Worm (Caenorhabditis elegans): ENCODE data around the gene sri-78.

DNA sequence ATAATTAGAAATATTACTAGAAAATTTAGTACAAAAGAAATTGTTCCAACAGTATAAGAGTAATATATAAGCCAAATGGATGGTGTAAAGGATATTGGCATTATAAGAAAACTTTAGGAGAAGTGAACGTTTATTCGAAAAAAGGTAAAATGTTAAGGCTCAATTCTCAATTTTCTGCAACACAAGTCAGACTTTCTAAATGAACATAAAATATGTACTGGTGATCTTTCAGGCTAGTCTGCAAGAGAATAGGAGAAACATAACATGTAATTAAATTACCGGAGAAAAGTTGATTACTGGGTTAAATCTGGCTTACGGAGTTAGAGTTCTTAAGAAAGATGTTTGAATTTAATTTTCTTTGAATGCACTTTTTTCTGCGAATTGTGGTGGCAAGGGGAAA, 28.2 kb upstream of the sri-78 start, which contains the start of gene sri-33:
- TF ChIP-seq ama-1 (optimal IDR thresholded peaks at IDR 0.05) (no peak), nhr-11 (tag; optimal IDR thresholded peaks at IDR 0.05) (no peak), ztf-7 (tag; optimal IDR thresholded peaks at IDR 0.05) (no peak)
